Worm (Caenorhabditis elegans) whole organism, young adult: ENCODE data around the gene F14D7.14.

ENCODE experiments used
- B0019.2 ChIP-seq: fragments of 200-800 bp; sonication (Bioruptor generic); conservative IDR thresholded peaks from 2 replicates; pipeline ENCODE4 v1.3.6; 2022; ENCODE audit warnings: missing genetic modification reagents, missing genetic modification characterization, missing compliant biosample characterization
- B0336.3 ChIP-seq: fragments of 200-800 bp; sonication (Bioruptor generic); IDR thresholded peaks from 2 replicates; pipeline ENCODE4 v1.3.6; 2022; ENCODE audit warnings: missing genetic modification characterization, missing compliant biosample characterization
- C06A6.2 ChIP-seq: fragments of 200-800 bp; sonication (Bioruptor generic); conservative IDR thresholded peaks from 2 replicates; pipeline ENCODE4 v1.3.6; 2022; ENCODE audit warnings: missing genetic modification characterization, missing compliant biosample characterization
- F10E7.11 ChIP-seq: sonication (generic microtip); optimal IDR thresholded peaks from 2 replicates; lab custom pipeline; 2017; ENCODE audit warnings: mild to moderate bottlenecking, missing genetic modification characterization, moderate library complexity, missing compliant biosample characterization
- K11D2.4 ChIP-seq: fragments of 200-800 bp; sonication (Bioruptor generic); IDR thresholded peaks from 2 replicates; pipeline ENCODE4 v1.3.6; 2022; ENCODE audit warnings: missing genetic modification reagents, missing genetic modification characterization, missing compliant biosample characterization
- Y53G8AR.9 ChIP-seq: fragments of 200-800 bp; sonication (Bioruptor generic); conservative IDR thresholded peaks from 2 replicates; pipeline ENCODE4 v1.3.6; 2022; ENCODE audit warnings: missing genetic modification reagents, missing genetic modification characterization, missing compliant biosample characterization
- Y56A3A.18 ChIP-seq: fragments of 200-800 bp; sonication (Bioruptor generic); IDR thresholded peaks from 2 replicates; pipeline ENCODE4 v1.3.6; 2022; ENCODE audit warnings: missing genetic modification reagents, missing genetic modification characterization, missing compliant biosample characterization
- akir-1 ChIP-seq: fragments of 200-800 bp; sonication (Bioruptor generic); optimal IDR thresholded peaks from 2 replicates; lab custom pipeline; 2018; ENCODE audit warnings: mild to moderate bottlenecking, missing genetic modification characterization, moderate library complexity, missing compliant biosample characterization
- ama-1 ChIP-seq, 3 experiments: fragments of 150-350 bp in 1 of 3; sonication (generic microtip) in 2 of 3; optimal IDR thresholded peaks; 2 replicates each; lab custom pipeline; 2014 to 2018; ENCODE audit warnings: missing biosample characterization in 2 of 3, missing genetic modification characterization in 2 of 3, missing genetic modification reagents in 2 of 3
- atf-7 ChIP-seq: sonication (generic microtip); optimal IDR thresholded peaks from 2 replicates; lab custom pipeline; 2017; ENCODE audit warnings: mild to moderate bottlenecking, missing genetic modification characterization, missing compliant biosample characterization
- attf-5 ChIP-seq: fragments of 200-800 bp; sonication (Bioruptor generic); optimal IDR thresholded peaks from 2 replicates; lab custom pipeline; 2018; ENCODE audit warnings: mild to moderate bottlenecking, missing genetic modification characterization, missing compliant biosample characterization
- attf-6 ChIP-seq: fragments of 200-800 bp; sonication (Bioruptor generic); IDR thresholded peaks from 2 replicates; pipeline ENCODE4 v1.3.6; 2022; ENCODE audit warnings: missing genetic modification reagents, missing genetic modification characterization, missing compliant biosample characterization
- bed-1 ChIP-seq: fragments of 200-800 bp; sonication (Bioruptor generic); IDR thresholded peaks from 2 replicates; pipeline ENCODE4 v1.3.6; 2022; ENCODE audit warnings: missing genetic modification reagents, missing genetic modification characterization, missing compliant biosample characterization
- bed-2 ChIP-seq: fragments of 200-800 bp; sonication (Bioruptor generic); IDR thresholded peaks from 2 replicates; pipeline ENCODE4 v1.3.6; 2022; ENCODE audit warnings: missing genetic modification reagents, missing genetic modification characterization, missing compliant biosample characterization
- cebp-1 ChIP-seq, 2 experiments: fragments of 200-800 bp in 1 of 2; sonication (Bioruptor generic) in 1 of 2; sonication (generic microtip) in 1 of 2; IDR thresholded peaks in 1 of 2; optimal IDR thresholded peaks in 1 of 2; 2 replicates each; pipeline versions ENCODE4 v1.3.6 to Lab custom; 2017 to 2022; ENCODE audit warnings: missing compliant biosample characterization in 2 of 2, missing genetic modification characterization in 2 of 2, mild to moderate bottlenecking in 1 of 2, missing genetic modification reagents in 1 of 2, moderate library complexity in 1 of 2
- ceh-27 ChIP-seq: fragments of 200-800 bp; sonication (Bioruptor generic); optimal IDR thresholded peaks from 2 replicates; lab custom pipeline; 2018; ENCODE audit warnings: mild to moderate bottlenecking, missing genetic modification characterization, moderate library complexity, missing compliant biosample characterization
- die-1 ChIP-seq: sonication (generic microtip); optimal IDR thresholded peaks from 2 replicates; lab custom pipeline; 2016; ENCODE audit warnings: missing genotype, mild to moderate bottlenecking, missing genetic modification characterization, missing compliant biosample characterization
- dox-1 ChIP-seq: fragments of 200-800 bp; sonication (Bioruptor generic); IDR thresholded peaks from 2 replicates; pipeline ENCODE4 v1.3.6; 2022; ENCODE audit warnings: missing genetic modification reagents, missing genetic modification characterization, missing compliant biosample characterization
- dpff-1 ChIP-seq: sonication (generic microtip); optimal IDR thresholded peaks from 2 replicates; lab custom pipeline; 2017; ENCODE audit warnings: mild to moderate bottlenecking, missing genetic modification characterization, missing compliant biosample characterization
- dpl-1 ChIP-seq: fragments of 150-350 bp; optimal IDR thresholded peaks from 2 replicates; lab custom pipeline; 2014; ENCODE audit warnings: missing biosample characterization, missing genetic modification reagents, missing genetic modification characterization
- egl-44 ChIP-seq: fragments of 200-800 bp; sonication (Bioruptor generic); IDR thresholded peaks from 2 replicates; pipeline ENCODE4 v1.3.6; 2022; ENCODE audit warnings: missing genetic modification reagents, missing genetic modification characterization, missing compliant biosample characterization
- him-1 ChIP-seq: sonication (generic microtip); optimal IDR thresholded peaks from 2 replicates; lab custom pipeline; 2016; ENCODE audit warnings: missing genotype, missing genetic modification reagents, missing genetic modification characterization, missing compliant biosample characterization
- hlh-12 ChIP-seq: sonication (generic microtip); optimal IDR thresholded peaks from 2 replicates; lab custom pipeline; 2016; ENCODE audit warnings: missing genetic modification characterization, missing compliant biosample characterization
- hsf-1 ChIP-seq: fragments of 200-800 bp; sonication (Bioruptor generic); IDR thresholded peaks from 2 replicates; pipeline ENCODE4 v1.3.6; 2022; ENCODE audit warnings: missing genetic modification reagents, missing genetic modification characterization, missing compliant biosample characterization
- let-526 ChIP-seq: fragments of 200-800 bp; sonication (Bioruptor generic); IDR thresholded peaks from 2 replicates; pipeline ENCODE4 v1.3.6; 2022; ENCODE audit warnings: missing genetic modification reagents, missing genetic modification characterization, missing compliant biosample characterization
- madf-10 ChIP-seq: sonication (generic microtip); optimal IDR thresholded peaks from 2 replicates; lab custom pipeline; 2016; ENCODE audit warnings: mild to moderate bottlenecking, missing genetic modification characterization, missing compliant biosample characterization
- madf-6 ChIP-seq: fragments of 200-800 bp; sonication (Bioruptor generic); IDR thresholded peaks from 2 replicates; pipeline ENCODE4 v1.3.6; 2022; ENCODE audit warnings: missing genetic modification reagents, missing genetic modification characterization, missing compliant biosample characterization
- madf-8 ChIP-seq: fragments of 200-800 bp; sonication (Bioruptor generic); conservative IDR thresholded peaks from 2 replicates; pipeline ENCODE4 v1.3.6; 2022; ENCODE audit warnings: missing genetic modification reagents, missing genetic modification characterization, missing compliant biosample characterization
- mes-4 ChIP-seq: sonication (generic microtip); optimal IDR thresholded peaks from 2 replicates; lab custom pipeline; 2016; ENCODE audit warnings: missing genotype, missing genetic modification characterization, missing compliant biosample characterization
- nfya-1 ChIP-seq: sonication (generic microtip); optimal IDR thresholded peaks from 2 replicates; lab custom pipeline; 2017; ENCODE audit warnings: antibody characterized with exemption, missing compliant biosample characterization, missing genetic modification characterization, borderline replicate concordance; ENCODE audit not compliant: insufficient read depth
- nfyb-1 ChIP-seq: fragments of 200-800 bp; sonication (Bioruptor generic); IDR thresholded peaks from 2 replicates; pipeline ENCODE4 v1.3.6; 2022; ENCODE audit warnings: missing genetic modification reagents, missing genetic modification characterization, missing compliant biosample characterization
- nhr-120 ChIP-seq: fragments of 200-800 bp; sonication (Bioruptor generic); IDR thresholded peaks from 2 replicates; pipeline ENCODE4 v1.3.6; 2022; ENCODE audit warnings: missing genetic modification characterization, missing compliant biosample characterization
- nhr-179 ChIP-seq: sonication (generic microtip); optimal IDR thresholded peaks from 2 replicates; lab custom pipeline; 2016; ENCODE audit warnings: mild to moderate bottlenecking, missing genetic modification characterization, missing compliant biosample characterization
- rcor-1 ChIP-seq: fragments of 200-800 bp; sonication (Bioruptor generic); IDR thresholded peaks from 2 replicates; pipeline ENCODE4 v1.3.6; 2022; ENCODE audit warnings: missing genetic modification reagents, missing genetic modification characterization, missing compliant biosample characterization
- sea-2 ChIP-seq: fragments of 200-800 bp; sonication (Bioruptor generic); IDR thresholded peaks from 2 replicates; pipeline ENCODE4 v1.3.6; 2022; ENCODE audit warnings: missing genetic modification characterization, missing compliant biosample characterization
- snpc-1.3 ChIP-seq: sonication (generic microtip); optimal IDR thresholded peaks from 2 replicates; lab custom pipeline; 2017; ENCODE audit warnings: missing genetic modification characterization, mild to moderate bottlenecking, missing compliant biosample characterization, antibody characterized with exemption, moderate library complexity, missing genotype, missing genetic modification reagents; ENCODE audit not compliant: insufficient read depth
- snpc-3.4 ChIP-seq: sonication (generic microtip); optimal IDR thresholded peaks from 2 replicates; lab custom pipeline; 2017; ENCODE audit warnings: missing genetic modification characterization, mild to moderate bottlenecking, missing compliant biosample characterization, antibody characterized with exemption, moderate library complexity, missing genotype, missing genetic modification reagents
- snpc-4 ChIP-seq, 5 experiments: fragments of 150-350 bp in 1 of 5; sonication (generic microtip) in 4 of 5; optimal IDR thresholded peaks; 2 replicates each; lab custom pipeline; 2014 to 2018; ENCODE audit warnings: missing genetic modification characterization in 5 of 5, missing biosample characterization in 3 of 5, antibody characterized with exemption in 2 of 5, mild to moderate bottlenecking in 2 of 5, missing compliant biosample characterization in 2 of 5, missing genotype in 2 of 5, moderate library complexity in 2 of 5, missing genetic modification reagents in 1 of 5
- sptf-2 ChIP-seq: fragments of 200-800 bp; sonication (Bioruptor generic); optimal IDR thresholded peaks from 2 replicates; lab custom pipeline; 2018; ENCODE audit warnings: mild to moderate bottlenecking, missing genetic modification characterization, missing compliant biosample characterization
- tbx-9 ChIP-seq: sonication (generic microtip); optimal IDR thresholded peaks from 2 replicates; lab custom pipeline; 2016; ENCODE audit warnings: borderline replicate concordance, missing genetic modification characterization, inconsistent platforms, missing compliant biosample characterization
- unc-62 ChIP-seq: fragments of 150-350 bp; optimal IDR thresholded peaks from 2 replicates; lab custom pipeline; 2014; ENCODE audit warnings: missing biosample characterization, missing genetic modification reagents, missing genetic modification characterization
- xnd-1 ChIP-seq: sonication (generic microtip); optimal IDR thresholded peaks from 2 replicates; lab custom pipeline; 2016; ENCODE audit warnings: missing genotype, missing genetic modification reagents, missing genetic modification characterization, missing compliant biosample characterization
- zfh-2 ChIP-seq: fragments of 200-800 bp; sonication (Bioruptor generic); conservative IDR thresholded peaks from 2 replicates; pipeline ENCODE4 v1.3.6; 2022; ENCODE audit warnings: missing genetic modification reagents, missing genetic modification characterization, missing compliant biosample characterization
- ztf-22 ChIP-seq: fragments of 200-800 bp; sonication (Bioruptor generic); optimal IDR thresholded peaks from 2 replicates; lab custom pipeline; 2018; ENCODE audit warnings: mild to moderate bottlenecking, missing genetic modification characterization, moderate library complexity, missing compliant biosample characterization
- ztf-3 ChIP-seq: fragments of 200-800 bp; sonication (Bioruptor generic); optimal IDR thresholded peaks from 2 replicates; lab custom pipeline; 2018; ENCODE audit warnings: mild to moderate bottlenecking, missing genetic modification characterization, missing compliant biosample characterization
- ztf-6 ChIP-seq: fragments of 200-800 bp; sonication (Bioruptor generic); IDR thresholded peaks from 2 replicates; pipeline ENCODE4 v1.3.6; 2022; ENCODE audit warnings: missing genetic modification reagents, missing genetic modification characterization, missing compliant biosample characterization

F14D7.14 gene

DNA sequence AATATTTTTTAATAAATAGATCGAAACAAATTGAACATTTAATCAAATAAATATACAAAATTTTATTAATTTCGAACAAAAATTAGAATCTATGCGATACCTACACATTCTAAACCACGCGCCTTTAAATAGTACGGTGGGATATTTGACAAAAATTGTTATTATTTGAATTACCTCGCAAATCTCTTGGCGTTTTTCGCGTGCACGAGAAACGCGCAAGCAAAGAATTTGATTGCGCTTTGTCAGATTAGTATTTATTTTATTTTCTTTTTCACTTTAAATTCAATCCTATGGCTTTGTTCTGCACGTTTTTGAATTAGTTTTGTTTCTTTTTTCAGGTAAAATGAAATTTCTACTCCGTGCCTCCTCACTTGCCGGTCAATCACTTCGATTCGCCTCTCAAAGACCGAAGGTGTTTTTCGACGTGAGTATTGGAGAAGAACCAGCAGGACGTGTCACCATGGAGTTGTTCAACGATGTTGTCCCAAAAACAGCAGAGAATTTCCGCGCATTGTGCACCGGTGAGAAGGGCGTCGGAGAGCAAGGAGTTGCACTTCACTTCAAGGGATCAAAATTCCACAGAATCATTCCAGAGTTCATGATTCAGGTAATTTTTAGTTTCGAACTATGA is 46.1 kb downstream of the F14D7.14 start, which contains the start of gene cyn-1 (continued):
- TF ChIP-seq Y56A3A.18 (GFP tag; lab: Robert Waterston, UW) (peak; percentile 69; the same call in 1 of the 2 replicates), tbx-9 (tag; lab: Kevin White, UChicago) (no peak), madf-10 (tag; lab: Kevin White, UChicago) (peak; percentile 51), akir-1 (GFP tag; lab: Kevin White, UChicago) (no peak), ceh-27 (no peak), snpc-1.3 (tag; lab: Kevin White, UChicago) (peak; percentile 79), attf-5 (peak; percentile 32), ztf-6 (no peak), Y53G8AR.9 (GFP tag; lab: Robert Waterston, UW) (peak; percentile 91), nhr-120 (GFP tag; lab: Robert Waterston, UW) (no peak), hsf-1 (GFP tag; lab: Robert Waterston, UW) (0 out of 2 replicates have a peak, but pooled peaks have one; percentile 9), B0336.3 (GFP tag; lab: Robert Waterston, UW) (peak; percentile 82), die-1 (no peak), snpc-4 (GFP tag; optimal IDR thresholded peaks at IDR 0.05; lab: Kevin White, UChicago) (no peak), snpc-4 (tag; optimal IDR thresholded peaks at IDR 0.05; lab: Kevin White, UChicago) (peak; percentile 42 to 75 (median 59)), dox-1 (GFP tag; lab: Robert Waterston, UW) (peak; percentile 67), bed-2 (no peak), zfh-2 (GFP tag; lab: Robert Waterston, UW) (no peak), mes-4 (tag; lab: Kevin White, UChicago) (no peak), ama-1 (optimal IDR thresholded peaks at IDR 0.05; lab: Kevin White, UChicago) (peak; percentile 20), ama-1 (GFP tag; optimal IDR thresholded peaks at IDR 0.05; lab: Kevin White, UChicago) (no peak), madf-6 (GFP tag; lab: Robert Waterston, UW) (peak; percentile 66), snpc-3.4 (tag; lab: Kevin White, UChicago) (peak; percentile 71), egl-44 (GFP tag; lab: Robert Waterston, UW) (no peak), nfya-1 (tag; lab: Kevin White, UChicago) (no peak), rcor-1 (GFP tag; lab: Robert Waterston, UW) (peak; percentile 53), F10E7.11 (tag; lab: Kevin White, UChicago) (no peak), nhr-179 (no peak), B0019.2 (GFP tag; lab: Robert Waterston, UW) (no peak), him-1 (tag; lab: Kevin White, UChicago) (peak; percentile 59), ztf-22 (GFP tag; lab: Kevin White, UChicago) (no peak), madf-8 (GFP tag; lab: Robert Waterston, UW) (peak; percentile 34; the same call in 1 of the 2 replicates), K11D2.4 (peak; percentile 25; the same call in 1 of the 2 replicates), let-526 (GFP tag; lab: Robert Waterston, UW) (no peak), xnd-1 (tag; lab: Kevin White, UChicago) (peak; percentile 45), dpl-1 (GFP tag; lab: Kevin White, UChicago) (peak; percentile 75), ztf-3 (no peak), nfyb-1 (GFP tag; lab: Robert Waterston, UW) (peak; percentile 70), C06A6.2 (no peak), hlh-12 (tag; lab: Kevin White, UChicago) (no peak), cebp-1 (GFP tag; IDR thresholded peaks at IDR 0.05; lab: Robert Waterston, UW) (no peak), cebp-1 (tag; optimal IDR thresholded peaks at IDR 0.05; lab: Kevin White, UChicago) (peak; percentile 72), unc-62 (GFP tag; lab: Kevin White, UChicago) (no peak), attf-6 (GFP tag; lab: Robert Waterston, UW) (no peak), sptf-2 (GFP tag; lab: Kevin White, UChicago) (no peak), bed-1 (no peak), atf-7 (tag; lab: Kevin White, UChicago) (no peak), sea-2 (GFP tag; lab: Robert Waterston, UW) (no peak), dpff-1 (tag; lab: Kevin White, UChicago) (no peak)
